Fruit fly (Drosophila melanogaster) whole organism, embryonic: ENCODE data around the gene CG43645.

Experiments used
- Atf6 ChIP-seq: fragments of 200-800 bp; sonication (Bioruptor generic); IDR thresholded peaks from 2 replicates; pipeline ENCODE4 v1.3.6; 2022; ENCODE audit warnings: missing biosample characterization, missing genetic modification characterization
- B-H1 ChIP-seq: fragments of 200-800 bp; sonication (Bioruptor generic); IDR thresholded peaks from 3 replicates; pipeline ENCODE4 v1.3.6; 2022; ENCODE audit warnings: missing biosample characterization, missing genetic modification characterization
- CG15073 ChIP-seq: fragments of 200-800 bp; sonication (Bioruptor generic); optimal IDR thresholded peaks from 2 replicates; lab custom pipeline; 2016; ENCODE audit warnings: missing biosample characterization, missing genetic modification characterization
- CG1603 ChIP-seq: fragments of 200-800 bp; sonication (Bioruptor generic); optimal IDR thresholded peaks from 2 replicates; lab custom pipeline; 2019; ENCODE audit warnings: missing biosample characterization, mild to moderate bottlenecking, missing genetic modification characterization, moderate library complexity
- CG17612 ChIP-seq: fragments of 200-800 bp; sonication (Bioruptor generic); IDR thresholded peaks from 2 replicates; pipeline ENCODE4 v1.3.6; 2022; ENCODE audit warnings: missing biosample characterization, missing genetic modification characterization
- CG17829 ChIP-seq: fragments of 200-800 bp; optimal IDR thresholded peaks from 2 replicates; lab custom pipeline; 2019; ENCODE audit warnings: missing biosample characterization, mild to moderate bottlenecking, missing genetic modification characterization, moderate library complexity
- CG2120 ChIP-seq: fragments of 200-800 bp; sonication (Bioruptor generic); optimal IDR thresholded peaks from 3 replicates; lab custom pipeline; 2016; ENCODE audit warnings: missing biosample characterization, missing genetic modification characterization
- CG6175 ChIP-seq: fragments of 200-800 bp; sonication (Bioruptor generic); IDR thresholded peaks from 3 replicates; pipeline ENCODE4 v1.3.6; 2022; ENCODE audit warnings: missing biosample characterization, missing genetic modification characterization
- CG6254 ChIP-seq: fragments of 200-800 bp; sonication (Bioruptor generic); optimal IDR thresholded peaks from 3 replicates; lab custom pipeline; 2017; ENCODE audit warnings: mild to moderate bottlenecking, missing biosample characterization, missing genetic modification reagents, missing genetic modification characterization
- CG6813 ChIP-seq: fragments of 200-800 bp; sonication (Bioruptor generic); optimal IDR thresholded peaks from 2 replicates; lab custom pipeline; 2017; ENCODE audit warnings: missing biosample characterization, missing genetic modification characterization, mild to moderate bottlenecking, moderate library complexity, missing genetic modification reagents
- CG6854 ChIP-seq: fragments of 200-800 bp; sonication (Bioruptor generic); optimal IDR thresholded peaks from 3 replicates; lab custom pipeline; 2017; ENCODE audit warnings: missing biosample characterization, mild to moderate bottlenecking, missing genetic modification characterization
- CG8281 ChIP-seq: fragments of 200-800 bp; sonication (Bioruptor generic); optimal IDR thresholded peaks from 2 replicates; lab custom pipeline; 2018; ENCODE audit warnings: missing biosample characterization, mild to moderate bottlenecking, missing genetic modification characterization, moderate library complexity
- Chrac-16 ChIP-seq: fragments of 200-800 bp; sonication (Bioruptor generic); optimal IDR thresholded peaks from 3 replicates; lab custom pipeline; 2016; ENCODE audit warnings: missing biosample characterization, missing genetic modification characterization
- D19B ChIP-seq: fragments of 200-800 bp; sonication (Bioruptor generic); optimal IDR thresholded peaks from 2 replicates; lab custom pipeline; 2017; ENCODE audit warnings: missing biosample characterization, mild to moderate bottlenecking, missing genetic modification characterization
- Dek ChIP-seq: fragments of 200-800 bp; sonication (Bioruptor generic); optimal IDR thresholded peaks from 3 replicates; lab custom pipeline; 2019; ENCODE audit warnings: missing biosample characterization, mild to moderate bottlenecking, missing genetic modification characterization, moderate library complexity
- Dll ChIP-seq: fragments of 200-800 bp; sonication (Bioruptor generic); IDR thresholded peaks from 4 replicates; pipeline ENCODE4 v1.3.6; 2022; ENCODE audit warnings: missing biosample characterization, missing genetic modification characterization; ENCODE audit not compliant: partially characterized antibody
- Doc2 ChIP-seq: fragments of 200-800 bp; sonication (Bioruptor generic); IDR thresholded peaks from 2 replicates; pipeline ENCODE4 v1.3.6; 2022; ENCODE audit warnings: missing biosample characterization, missing genetic modification characterization
- H15 ChIP-seq: fragments of 200-800 bp; sonication (Bioruptor generic); IDR thresholded peaks from 3 replicates; pipeline ENCODE4 v1.3.6; 2022; ENCODE audit warnings: missing biosample characterization, missing genetic modification characterization
- H2.0 ChIP-seq: fragments of 200-800 bp; sonication (Bioruptor generic); IDR thresholded peaks from 2 replicates; pipeline ENCODE4 v1.3.6; 2022; ENCODE audit warnings: missing biosample characterization, missing genetic modification characterization
- HLH54F ChIP-seq: fragments of 200-800 bp; sonication (Bioruptor generic); optimal IDR thresholded peaks from 3 replicates; lab custom pipeline; 2016; ENCODE audit warnings: missing biosample characterization, missing genetic modification characterization
- Max ChIP-seq: fragments of 200-800 bp; sonication (Bioruptor generic); optimal IDR thresholded peaks from 2 replicates; lab custom pipeline; 2016; ENCODE audit warnings: missing biosample characterization, mild to moderate bottlenecking, missing genetic modification characterization
- Meics ChIP-seq: fragments of 200-800 bp; sonication (Bioruptor generic); optimal IDR thresholded peaks from 2 replicates; lab custom pipeline; 2017; ENCODE audit warnings: missing biosample characterization, mild to moderate bottlenecking, missing genetic modification characterization
- Nf-YA ChIP-seq: fragments of 200-800 bp; sonication (Bioruptor generic); IDR thresholded peaks from 2 replicates; pipeline ENCODE4 v1.3.6; 2022; ENCODE audit warnings: missing biosample characterization, missing genetic modification characterization
- Opbp ChIP-seq: fragments of 200-800 bp; sonication (Bioruptor generic); IDR thresholded peaks from 3 replicates; pipeline ENCODE4 v1.3.6; 2022; ENCODE audit warnings: missing biosample characterization, missing genetic modification characterization; ENCODE audit not compliant: partially characterized antibody
- Ssrp ChIP-seq: fragments of 200-800 bp; sonication (Bioruptor generic); optimal IDR thresholded peaks from 2 replicates; lab custom pipeline; 2018; ENCODE audit warnings: missing biosample characterization, mild to moderate bottlenecking, missing genetic modification characterization, moderate library complexity
- aop ChIP-seq: fragments of 200-800 bp; sonication (Bioruptor generic); IDR thresholded peaks from 2 replicates; pipeline ENCODE4 v1.3.6; 2022; ENCODE audit warnings: missing biosample characterization, missing genetic modification characterization
- bigmax ChIP-seq: fragments of 200-800 bp; sonication (Bioruptor generic); optimal IDR thresholded peaks from 2 replicates; lab custom pipeline; 2018; ENCODE audit warnings: missing biosample characterization, mild to moderate bottlenecking, missing genetic modification characterization
- cas ChIP-seq: fragments of 200-800 bp; sonication (Bioruptor generic); IDR thresholded peaks from 2 replicates; pipeline ENCODE4 v1.3.6; 2022; ENCODE audit warnings: missing biosample characterization, missing genetic modification characterization
- chm ChIP-seq: fragments of 200-800 bp; sonication (Bioruptor generic); IDR thresholded peaks from 2 replicates; pipeline ENCODE4 v1.3.6; 2022; ENCODE audit warnings: missing biosample characterization, missing genetic modification characterization
- crc ChIP-seq: fragments of 200-800 bp; sonication (Bioruptor generic); optimal IDR thresholded peaks from 2 replicates; lab custom pipeline; 2016; ENCODE audit warnings: missing biosample characterization, missing genetic modification characterization
- croc ChIP-seq: fragments of 200-800 bp; sonication (Bioruptor generic); conservative IDR thresholded peaks from 3 replicates; pipeline ENCODE4 v1.3.6; 2022; ENCODE audit warnings: missing biosample characterization, missing genetic modification characterization
- crp ChIP-seq, 2 experiments: fragments of 200-800 bp; sonication (Bioruptor generic); optimal IDR thresholded peaks; 2 replicates in 1 of 2; 3 replicates in 1 of 2; lab custom pipeline; 2017; ENCODE audit warnings: missing biosample characterization in 2 of 2, missing genetic modification characterization in 2 of 2, mild to moderate bottlenecking in 1 of 2, moderate library complexity in 1 of 2
- ems ChIP-seq: fragments of 200-800 bp; sonication (Bioruptor generic); optimal IDR thresholded peaks from 3 replicates; lab custom pipeline; 2016; ENCODE audit warnings: missing biosample characterization, missing genetic modification characterization
- fd96Cb ChIP-seq: fragments of 200-800 bp; sonication (Bioruptor generic); optimal IDR thresholded peaks from 2 replicates; lab custom pipeline; 2018; ENCODE audit warnings: missing biosample characterization, mild to moderate bottlenecking, missing genetic modification characterization, moderate library complexity
- fru ChIP-seq: fragments of >200 bp; optimal IDR thresholded peaks from 2 replicates; lab custom pipeline; 2017
- gt ChIP-seq: fragments of 200-800 bp; sonication (Bioruptor generic); IDR thresholded peaks from 2 replicates; pipeline ENCODE4 v1.3.6; 2022; ENCODE audit warnings: missing biosample characterization, missing genetic modification characterization
- ham ChIP-seq: fragments of 200-800 bp; sonication (Bioruptor generic); IDR thresholded peaks from 2 replicates; pipeline ENCODE4 v1.3.6; 2022; ENCODE audit warnings: missing biosample characterization, missing genetic modification characterization
- her ChIP-seq: fragments of 200-800 bp; sonication (Bioruptor generic); optimal IDR thresholded peaks from 2 replicates; lab custom pipeline; 2016; ENCODE audit warnings: missing biosample characterization, missing genetic modification characterization
- lilli ChIP-seq: fragments of 200-800 bp; sonication (Bioruptor generic); optimal IDR thresholded peaks from 3 replicates; lab custom pipeline; 2016; ENCODE audit warnings: missing biosample characterization, missing genetic modification characterization
- nom ChIP-seq: fragments of 200-800 bp; sonication (Bioruptor generic); optimal IDR thresholded peaks from 2 replicates; lab custom pipeline; 2017; ENCODE audit warnings: missing biosample characterization, missing genetic modification characterization, mild to moderate bottlenecking, moderate library complexity, missing genetic modification reagents
- odd ChIP-seq: fragments of 200-800 bp; sonication (Bioruptor generic); optimal IDR thresholded peaks from 2 replicates; lab custom pipeline; 2017; ENCODE audit warnings: missing biosample characterization, mild to moderate bottlenecking, missing genetic modification characterization
- p53 ChIP-seq: fragments of 200-800 bp; sonication (Bioruptor generic); optimal IDR thresholded peaks from 2 replicates; lab custom pipeline; 2016; ENCODE audit warnings: missing biosample characterization, missing genetic modification characterization
- pb ChIP-seq: fragments of 200-800 bp; sonication (Bioruptor generic); optimal IDR thresholded peaks from 3 replicates; lab custom pipeline; 2016; ENCODE audit warnings: missing biosample characterization, missing genetic modification characterization
- row ChIP-seq: fragments of 200-800 bp; sonication (Bioruptor generic); IDR thresholded peaks from 3 replicates; pipeline ENCODE4 v1.3.6; 2022; ENCODE audit warnings: missing biosample characterization, missing genetic modification characterization
- sr ChIP-seq: fragments of 200-800 bp; sonication (Bioruptor generic); IDR thresholded peaks from 3 replicates; pipeline ENCODE4 v1.3.6; 2022; ENCODE audit warnings: missing biosample characterization, missing genetic modification characterization
- stc ChIP-seq: fragments of 200-800 bp; sonication (Bioruptor generic); IDR thresholded peaks from 2 replicates; pipeline ENCODE4 v1.3.6; 2022; ENCODE audit warnings: missing biosample characterization, missing genetic modification characterization
- tin ChIP-seq: fragments of 200-800 bp; sonication (Bioruptor generic); optimal IDR thresholded peaks from 3 replicates; lab custom pipeline; 2016; ENCODE audit warnings: missing biosample characterization, missing genetic modification characterization
- vnd ChIP-seq: fragments of 200-800 bp; sonication (Bioruptor generic); IDR thresholded peaks from 3 replicates; pipeline ENCODE4 v1.3.6; 2022; ENCODE audit warnings: missing biosample characterization, missing genetic modification characterization; ENCODE audit not compliant: partially characterized antibody
- zfh1 ChIP-seq: fragments of 200-800 bp; sonication (Bioruptor generic); IDR thresholded peaks from 3 replicates; pipeline ENCODE4 v1.3.6; 2022; ENCODE audit warnings: missing biosample characterization, missing genetic modification characterization

CG43645 gene

DNA sequence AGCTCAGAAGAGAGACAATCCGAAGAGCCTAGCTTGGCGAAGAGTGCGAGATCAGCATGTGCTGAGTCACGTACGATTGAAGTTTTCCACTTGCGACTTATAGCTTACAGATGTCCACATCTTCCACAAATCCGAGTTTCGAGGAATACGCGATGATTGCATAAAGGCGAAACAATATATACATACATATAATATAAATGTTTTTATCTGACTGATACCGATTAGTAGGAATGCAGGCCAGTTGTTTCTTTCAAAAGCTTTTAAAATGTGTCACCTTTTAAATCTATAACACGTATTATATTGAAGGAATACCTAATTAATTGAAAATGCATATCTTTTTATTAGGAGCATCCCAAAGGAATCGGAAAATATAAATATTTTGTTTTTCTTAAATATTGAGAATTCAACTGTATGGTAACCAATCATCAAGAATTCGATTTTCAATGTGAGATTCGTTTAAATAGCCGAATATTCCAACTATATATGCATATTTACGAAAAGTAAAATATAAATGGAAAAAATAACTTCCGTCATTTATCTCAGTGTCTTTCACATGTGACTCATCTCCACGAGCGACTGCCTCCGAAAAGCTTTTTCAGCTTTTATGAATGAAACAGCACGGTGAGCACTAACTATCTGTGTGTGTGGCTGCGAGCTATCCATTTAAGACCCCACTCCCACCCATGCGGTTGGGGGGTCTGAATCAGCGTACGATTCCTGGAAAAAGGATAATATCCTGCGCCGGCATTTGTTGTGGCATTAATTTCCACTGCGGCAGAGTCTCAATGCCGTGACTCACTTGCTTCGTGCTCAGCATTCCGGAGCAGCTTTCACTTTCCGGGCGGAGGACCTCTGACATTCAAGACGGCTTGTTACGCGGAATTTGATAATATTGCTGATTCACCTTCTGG is 34.8 kb upstream of the CG43645 start (continued):
- TF ChIP-seq CG17612 (GFP tag; lab: Robert Waterston, UW): no peak
- no peak for TF ChIP-seq Dll (GFP tag; lab: Robert Waterston, UW)
- peak; percentile 24 for TF ChIP-seq CG6813
- peak; percentile 69 for TF ChIP-seq cas (GFP tag; lab: Robert Waterston, UW)
- TF ChIP-seq crp (GFP tag; optimal IDR thresholded peaks at IDR 0.05; lab: Kevin White, UChicago): peak in 1 of 2 experiments; percentile 13
- TF ChIP-seq sr (GFP tag; lab: Robert Waterston, UW): no peak
- TF ChIP-seq odd (GFP tag; lab: Kevin White, UChicago): peak; percentile 38
- TF ChIP-seq fd96Cb (tag; lab: Kevin White, UChicago): peak; percentile 35
- no peak for TF ChIP-seq fru (lab: Kevin White, UChicago)
- TF ChIP-seq CG6175 (GFP tag; lab: Robert Waterston, UW): 0 out of 3 replicates have a peak, but pooled peaks have one; percentile 48
- peak; percentile 32 for TF ChIP-seq CG1603
- no peak for TF ChIP-seq crc (GFP tag; lab: Kevin White, UChicago)
- TF ChIP-seq Opbp (GFP tag; lab: Robert Waterston, UW): no peak
- no peak for TF ChIP-seq Nf-YA (GFP tag; lab: Robert Waterston, UW)
- peak; percentile 63 for TF ChIP-seq CG6854
- TF ChIP-seq Atf6 (GFP tag; lab: Robert Waterston, UW): peak; percentile 72
- no peak for TF ChIP-seq CG15073 (GFP tag; lab: Kevin White, UChicago)
- TF ChIP-seq ems: no peak
- peak; percentile 79 for TF ChIP-seq Meics
- peak; percentile 58 for TF ChIP-seq D19B (GFP tag; lab: Kevin White, UChicago)
- TF ChIP-seq row (GFP tag; lab: Robert Waterston, UW): no peak; the same call in 2 of the 3 replicates
- peak; percentile 33 for TF ChIP-seq Max (GFP tag; lab: Kevin White, UChicago)
- no peak for TF ChIP-seq bigmax (GFP tag; lab: Kevin White, UChicago)
- peak; percentile 27 for TF ChIP-seq HLH54F (GFP tag; lab: Kevin White, UChicago)
- TF ChIP-seq CG6254 (GFP tag; lab: Kevin White, UChicago): no peak
- no peak for TF ChIP-seq p53 (GFP tag; lab: Kevin White, UChicago)
- TF ChIP-seq chm (GFP tag; lab: Robert Waterston, UW): no peak
- TF ChIP-seq tin: peak; percentile 19
- TF ChIP-seq pb (GFP tag; lab: Kevin White, UChicago): no peak
- TF ChIP-seq gt (GFP tag; lab: Robert Waterston, UW): no peak
- peak; percentile 21 for TF ChIP-seq CG8281 (tag; lab: Kevin White, UChicago)
- no peak for TF ChIP-seq zfh1
- no peak for TF ChIP-seq vnd (GFP tag; lab: Robert Waterston, UW)
- peak; percentile 69 for TF ChIP-seq Dek
- TF ChIP-seq CG17829 (tag; lab: Kevin White, UChicago): no peak
- TF ChIP-seq croc (GFP tag; lab: Robert Waterston, UW): no peak
- TF ChIP-seq aop (GFP tag; lab: Robert Waterston, UW): no peak
- 0 out of 3 replicates have a peak, but pooled peaks have one; percentile 27 for TF ChIP-seq H15 (GFP tag; lab: Robert Waterston, UW)
- peak; percentile 69 for TF ChIP-seq stc
- peak; percentile 65 for TF ChIP-seq lilli (GFP tag; lab: Kevin White, UChicago)
- no peak for TF ChIP-seq her (GFP tag; lab: Kevin White, UChicago)
- peak; percentile 20 for TF ChIP-seq Chrac-16 (GFP tag; lab: Kevin White, UChicago)
- TF ChIP-seq B-H1 (GFP tag; lab: Robert Waterston, UW): no peak; the same call in 2 of the 3 replicates
- TF ChIP-seq Ssrp (tag; lab: Kevin White, UChicago): no peak
- TF ChIP-seq ham: no peak; the same call in 1 of the 2 replicates
- TF ChIP-seq CG2120 (GFP tag; lab: Kevin White, UChicago): peak; percentile 80
- no peak for TF ChIP-seq Doc2 (GFP tag; lab: Robert Waterston, UW)
- TF ChIP-seq nom (GFP tag; lab: Kevin White, UChicago): peak; percentile 33
- 0 out of 2 replicates have a peak, but pooled peaks have one; percentile 4 for TF ChIP-seq H2.0
